Fruit fly (Drosophila melanogaster): ENCODE results near the gene CG6885.

The CG6885 gene

DNA sequence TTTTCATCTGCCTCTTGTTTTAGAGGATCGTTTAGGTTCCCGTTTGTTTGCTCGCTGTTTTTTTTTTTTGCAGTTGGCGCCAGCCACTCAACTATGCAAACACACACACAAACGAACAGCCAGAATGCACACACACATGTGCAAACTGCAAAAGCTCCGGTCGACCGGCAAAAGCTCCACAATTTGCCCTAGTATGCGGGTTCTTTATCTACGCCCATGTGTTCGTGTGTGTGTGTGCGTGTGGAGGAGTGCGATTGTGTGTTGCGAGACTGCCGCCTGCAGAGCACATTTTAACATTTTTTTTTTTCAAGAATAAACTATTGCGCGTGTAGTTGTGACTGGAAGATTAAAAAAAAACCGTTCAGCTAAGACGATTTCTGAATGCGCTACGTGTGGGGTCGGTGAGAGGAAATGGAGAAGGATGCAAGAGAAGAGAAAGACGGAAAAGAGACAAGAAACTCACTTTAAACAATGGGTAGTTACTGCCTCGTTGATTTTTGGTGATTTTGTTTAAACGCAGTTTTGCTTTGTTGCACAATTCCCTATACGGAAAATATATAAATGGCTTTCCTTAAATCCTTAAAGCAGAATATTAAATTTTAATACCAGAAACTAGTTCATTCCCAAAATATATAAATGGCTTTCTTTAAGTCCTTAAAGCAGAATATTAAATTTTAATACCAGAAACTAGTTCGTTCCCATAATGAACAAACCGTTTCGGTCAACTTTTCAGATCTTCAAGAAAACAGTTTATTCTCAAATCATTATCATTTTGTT, 47.1 kb downstream of the CG6885 start (continued):
- peak; percentile 83 for TF ChIP-seq nom (GFP tag; optimal IDR thresholded peaks at IDR 0.05)
- no peak for TF ChIP-seq CrebB (tag; optimal IDR thresholded peaks at IDR 0.05)
- peak; percentile 38 for TF ChIP-seq Deaf1 (tag; optimal IDR thresholded peaks at IDR 0.05)
- TF ChIP-seq Vsx1 (GFP tag; optimal IDR thresholded peaks at IDR 0.05): no peak
- TF ChIP-seq tx (GFP tag; optimal IDR thresholded peaks at IDR 0.05): no peak
- peak; percentile 19 for TF ChIP-seq Dip3 (GFP tag; optimal IDR thresholded peaks at IDR 0.05)
- TF ChIP-seq Abd-B (GFP tag; optimal IDR thresholded peaks at IDR 0.05): peak; percentile 42
- TF ChIP-seq prd (optimal IDR thresholded peaks at IDR 0.05): no peak
- peak; percentile 42; the same call in 1 of the 3 replicates for TF ChIP-seq prd (GFP tag; IDR thresholded peaks at IDR 0.05)
- peak; percentile 4 for TF ChIP-seq CG2712 (tag; optimal IDR thresholded peaks at IDR 0.05)
- peak; percentile 37 for TF ChIP-seq Sox102F (GFP tag; optimal IDR thresholded peaks at IDR 0.05)
- TF ChIP-seq unpg (GFP tag; optimal IDR thresholded peaks at IDR 0.05): no peak
- peak; percentile 20 for TF ChIP-seq CG4820 (GFP tag; optimal IDR thresholded peaks at IDR 0.05)
- 0 out of 2 replicates have a peak, but pooled peaks have one; percentile 34 for TF ChIP-seq Atf6 (GFP tag; IDR thresholded peaks at IDR 0.05)
- peak; percentile 33; the same call in 1 of the 4 replicates for TF ChIP-seq Gug (GFP tag; IDR thresholded peaks at IDR 0.05)
- no peak for TF ChIP-seq CG9876 (GFP tag; optimal IDR thresholded peaks at IDR 0.05)
- TF ChIP-seq CG18619 (GFP tag; optimal IDR thresholded peaks at IDR 0.05): peak; percentile 41
- TF ChIP-seq CG12769 (tag; optimal IDR thresholded peaks at IDR 0.05): peak; percentile 51
- peak; percentile 22 for TF ChIP-seq CG8944 (GFP tag; optimal IDR thresholded peaks at IDR 0.05)
- no peak for TF ChIP-seq wek (GFP tag; optimal IDR thresholded peaks at IDR 0.05)
- peak; percentile 51 for TF ChIP-seq mirr (GFP tag; optimal IDR thresholded peaks at IDR 0.05)
- 0 out of 2 replicates have a peak, but pooled peaks have one; percentile 7 for TF ChIP-seq HLH3B (GFP tag; IDR thresholded peaks at IDR 0.05)
- peak; percentile 54 for TF ChIP-seq CG17359 (tag; optimal IDR thresholded peaks at IDR 0.05)
- peak; percentile 16 for TF ChIP-seq gcm (GFP tag; optimal IDR thresholded peaks at IDR 0.05)
- TF ChIP-seq fru (optimal IDR thresholded peaks at IDR 0.05): no peak
- peak; percentile 52 for TF ChIP-seq D19B (GFP tag; optimal IDR thresholded peaks at IDR 0.05)
- TF ChIP-seq CG11085 (GFP tag; IDR thresholded peaks at IDR 0.05): no peak
- TF ChIP-seq sr (GFP tag; IDR thresholded peaks at IDR 0.05): 0 out of 3 replicates have a peak, but pooled peaks have one; percentile 17
- TF ChIP-seq chn (GFP tag; optimal IDR thresholded peaks at IDR 0.05): peak; percentile 13
- TF ChIP-seq CG15479 (GFP tag; optimal IDR thresholded peaks at IDR 0.05): no peak
- TF ChIP-seq CG43689 (GFP tag; IDR thresholded peaks at IDR 0.05): no peak
- 0 out of 2 replicates have a peak, but pooled peaks have one; percentile 30 for TF ChIP-seq Oaz (GFP tag; IDR thresholded peaks at IDR 0.05)
- TF ChIP-seq Ada2b (GFP tag; IDR thresholded peaks at IDR 0.05): peak; percentile 41
- TF ChIP-seq CG2889 (GFP tag; IDR thresholded peaks at IDR 0.05): no peak
- peak; percentile 94 for TF ChIP-seq Ets65A (GFP tag)
- peak; percentile 63; the same call in 1 of the 3 replicates for TF ChIP-seq CG11695 (GFP tag; IDR thresholded peaks at IDR 0.05)
- TF ChIP-seq nmo (GFP tag; optimal IDR thresholded peaks at IDR 0.05): peak; percentile 37
- no peak for TF ChIP-seq MBD-R2 (GFP tag; IDR thresholded peaks at IDR 0.05)
- peak; percentile 52 for TF ChIP-seq ems (GFP tag; optimal IDR thresholded peaks at IDR 0.05)
- TF ChIP-seq CG3847 (GFP tag; IDR thresholded peaks at IDR 0.05): peak; percentile 26; the same call in 1 of the 2 replicates
- TF ChIP-seq CG7839 (tag; optimal IDR thresholded peaks at IDR 0.05): peak; percentile 54
- no peak for TF ChIP-seq Poxn (GFP tag; IDR thresholded peaks at IDR 0.05)
- peak; percentile 36; the same call in 1 of the 2 replicates for TF ChIP-seq E2f1 (GFP tag; IDR thresholded peaks at IDR 0.05)
- TF ChIP-seq HHEX (GFP tag; optimal IDR thresholded peaks at IDR 0.05): peak; percentile 28
- TF ChIP-seq CG13424 (tag; optimal IDR thresholded peaks at IDR 0.05): peak; percentile 29
- TF ChIP-seq Stat92E (GFP tag; optimal IDR thresholded peaks at IDR 0.05): peak in 1 of 3 experiments; percentile 43
- peak; percentile 12 for TF ChIP-seq pum (GFP tag; optimal IDR thresholded peaks at IDR 0.05)
- 0 out of 2 replicates have a peak, but pooled peaks have one; percentile 7 for TF ChIP-seq E2f2 (GFP tag; IDR thresholded peaks at IDR 0.05)
- peak; percentile 28 for TF ChIP-seq CG15514 (GFP tag; optimal IDR thresholded peaks at IDR 0.05)

Data from whole organism, embryonic.